Fruit fly (Drosophila melanogaster) whole organism, prepupa: ENCODE results near the gene Josd.
A peak's percentile ranks its signal among the peaks of the same experiment; 100 is the strongest.

Source experiments
- CG10631 ChIP-seq: fragments of 200-800 bp; sonication (Bioruptor generic); optimal IDR thresholded peaks from 2 replicates; lab custom pipeline; 2016; ENCODE audit warnings: missing biosample characterization, missing genetic modification characterization
- CG10669 ChIP-seq: fragments of 200-800 bp; sonication (Bioruptor generic); optimal IDR thresholded peaks from 3 replicates; lab custom pipeline; 2018; ENCODE audit warnings: missing biosample characterization, mild to moderate bottlenecking, missing genetic modification characterization, moderate library complexity
- CG11294 ChIP-seq: fragments of 200-800 bp; sonication (Bioruptor generic); IDR thresholded peaks from 2 replicates; pipeline ENCODE4 v1.3.6; 2022; ENCODE audit warnings: missing biosample characterization, missing genetic modification characterization
- CG11762 ChIP-seq: fragments of 200-800 bp; sonication (Bioruptor generic); optimal IDR thresholded peaks from 3 replicates; lab custom pipeline; 2016; ENCODE audit warnings: missing biosample characterization, missing genetic modification characterization; ENCODE audit not compliant: insufficient read depth
- CG11902 ChIP-seq: fragments of 200-800 bp; sonication (Bioruptor generic); optimal IDR thresholded peaks from 3 replicates; lab custom pipeline; 2016; ENCODE audit warnings: missing biosample characterization, missing genetic modification characterization
- CG1621 ChIP-seq: fragments of 200-800 bp; sonication (Bioruptor generic); optimal IDR thresholded peaks from 3 replicates; lab custom pipeline; 2018; ENCODE audit warnings: missing biosample characterization, mild to moderate bottlenecking, missing genetic modification characterization
- CG16779 ChIP-seq: fragments of 200-800 bp; sonication (Bioruptor generic); optimal IDR thresholded peaks from 3 replicates; lab custom pipeline; 2017; ENCODE audit warnings: missing biosample characterization, mild to moderate bottlenecking, missing genetic modification characterization
- CG3032 ChIP-seq: fragments of 200-800 bp; optimal IDR thresholded peaks from 2 replicates; lab custom pipeline; 2019; ENCODE audit warnings: missing biosample characterization, mild to moderate bottlenecking, missing genetic modification characterization, moderate library complexity
- CG31627 ChIP-seq: fragments of 200-800 bp; sonication (Bioruptor generic); optimal IDR thresholded peaks from 3 replicates; lab custom pipeline; 2016; ENCODE audit warnings: missing biosample characterization, missing genetic modification characterization
- CG32006 ChIP-seq: fragments of 200-800 bp; sonication (Bioruptor generic); optimal IDR thresholded peaks from 3 replicates; lab custom pipeline; 2017; ENCODE audit warnings: missing biosample characterization, mild to moderate bottlenecking, missing genetic modification characterization
- CG34406 ChIP-seq: fragments of 200-800 bp; sonication (Bioruptor generic); optimal IDR thresholded peaks from 3 replicates; lab custom pipeline; 2016; ENCODE audit warnings: missing biosample characterization, missing genetic modification characterization
- CG3919 ChIP-seq: fragments of 200-800 bp; sonication (Bioruptor generic); optimal IDR thresholded peaks from 3 replicates; lab custom pipeline; 2016; ENCODE audit warnings: missing biosample characterization, missing genetic modification characterization
- CG6163 ChIP-seq: fragments of 200-800 bp; sonication (Bioruptor generic); IDR thresholded peaks from 3 replicates; pipeline ENCODE4 v1.3.6; 2022; ENCODE audit warnings: missing biosample characterization, missing genetic modification characterization
- CG6276 ChIP-seq: fragments of 200-800 bp; sonication (Bioruptor generic); optimal IDR thresholded peaks from 2 replicates; lab custom pipeline; 2017; ENCODE audit warnings: missing biosample characterization, mild to moderate bottlenecking, missing genetic modification characterization
- CG6792 ChIP-seq: fragments of 200-800 bp; sonication (Bioruptor generic); optimal IDR thresholded peaks from 3 replicates; lab custom pipeline; 2016; ENCODE audit warnings: missing biosample characterization, missing genetic modification characterization
- CG6808 ChIP-seq: fragments of 200-800 bp; sonication (Bioruptor generic); optimal IDR thresholded peaks from 3 replicates; lab custom pipeline; 2017; ENCODE audit warnings: missing biosample characterization, missing genetic modification characterization, mild to moderate bottlenecking, moderate library complexity, missing genetic modification reagents
- CG7368 ChIP-seq: fragments of 200-800 bp; sonication (Bioruptor generic); optimal IDR thresholded peaks from 3 replicates; lab custom pipeline; 2016; ENCODE audit warnings: missing biosample characterization, missing genetic modification characterization
- CG8119 ChIP-seq: fragments of 200-800 bp; sonication (Bioruptor generic); IDR thresholded peaks from 3 replicates; pipeline ENCODE4 v1.3.6; 2022; ENCODE audit warnings: missing biosample characterization, missing genetic modification characterization
- CG8319 ChIP-seq: fragments of 200-800 bp; sonication (Bioruptor generic); optimal IDR thresholded peaks from 3 replicates; lab custom pipeline; 2016; ENCODE audit warnings: missing biosample characterization, missing genetic modification characterization
- CG8632 ChIP-seq: fragments of 200-800 bp; sonication (Bioruptor generic); optimal IDR thresholded peaks from 3 replicates; lab custom pipeline; 2016; ENCODE audit warnings: missing biosample characterization, missing genetic modification characterization
- CG9139 ChIP-seq: fragments of 200-800 bp; sonication (Bioruptor generic); optimal IDR thresholded peaks from 3 replicates; lab custom pipeline; 2017; ENCODE audit warnings: missing biosample characterization, mild to moderate bottlenecking, missing genetic modification characterization
- Eip75B ChIP-seq: fragments of 200-800 bp; sonication (Bioruptor generic); optimal IDR thresholded peaks from 3 replicates; lab custom pipeline; 2016; ENCODE audit warnings: missing biosample characterization, missing genetic modification characterization
- Eip78C ChIP-seq: fragments of 200-800 bp; sonication (Bioruptor generic); peaks from one replicate; lab custom pipeline; 2016; ENCODE audit warnings: missing biosample characterization, missing genetic modification characterization
- Ets21C ChIP-seq: fragments of 200-800 bp; sonication (Bioruptor generic); optimal IDR thresholded peaks from 3 replicates; lab custom pipeline; 2016; ENCODE audit warnings: missing biosample characterization, missing genetic modification characterization
- Ets96B ChIP-seq: fragments of 200-800 bp; optimal IDR thresholded peaks from 2 replicates; lab custom pipeline; 2019; ENCODE audit warnings: missing biosample characterization, mild to moderate bottlenecking, missing genetic modification characterization, moderate library complexity
- Gug ChIP-seq: fragments of 200-800 bp; sonication (Bioruptor generic); IDR thresholded peaks from 2 replicates; pipeline ENCODE4 v1.3.6; 2022; ENCODE audit warnings: missing biosample characterization, missing genetic modification characterization
- Hr38 ChIP-seq: sonication (Bioruptor generic); optimal IDR thresholded peaks from 2 replicates; lab custom pipeline; 2016; ENCODE audit warnings: missing biosample characterization, missing genetic modification characterization
- Hr39 ChIP-seq: fragments of 200-800 bp; sonication (Bioruptor generic); optimal IDR thresholded peaks from 2 replicates; lab custom pipeline; 2016; ENCODE audit warnings: missing biosample characterization, missing genetic modification characterization
- Hr4 ChIP-seq: fragments of 200-800 bp; sonication (Bioruptor generic); optimal IDR thresholded peaks from 3 replicates; lab custom pipeline; 2016; ENCODE audit warnings: missing biosample characterization, missing genetic modification characterization
- Lpt ChIP-seq: fragments of 200-800 bp; sonication (Bioruptor generic); optimal IDR thresholded peaks from 3 replicates; lab custom pipeline; 2016; ENCODE audit warnings: missing biosample characterization, missing genetic modification characterization
- Smox ChIP-seq: fragments of 200-800 bp; sonication (Bioruptor generic); optimal IDR thresholded peaks from 3 replicates; lab custom pipeline; 2016; ENCODE audit warnings: missing biosample characterization, missing genetic modification characterization
- Sox14 ChIP-seq: fragments of 200-800 bp; sonication (Bioruptor generic); optimal IDR thresholded peaks from 3 replicates; lab custom pipeline; 2016; ENCODE audit warnings: missing biosample characterization, missing genetic modification characterization
- Sox15 ChIP-seq: fragments of 200-800 bp; sonication (Bioruptor generic); optimal IDR thresholded peaks from 3 replicates; lab custom pipeline; 2016; ENCODE audit warnings: missing biosample characterization, missing genetic modification characterization
- cyc ChIP-seq: fragments of 200-800 bp; sonication (Bioruptor generic); optimal IDR thresholded peaks from 3 replicates; lab custom pipeline; 2016; ENCODE audit warnings: missing biosample characterization, missing genetic modification characterization
- dac ChIP-seq: fragments of 200-800 bp; sonication (Bioruptor generic); optimal IDR thresholded peaks from 2 replicates; lab custom pipeline; 2017; ENCODE audit warnings: missing biosample characterization, mild to moderate bottlenecking, missing genetic modification characterization
- dsx ChIP-seq: fragments of 200-800 bp; optimal IDR thresholded peaks from 3 replicates; lab custom pipeline; 2019; ENCODE audit warnings: missing biosample characterization, mild to moderate bottlenecking, missing genetic modification characterization, moderate library complexity; ENCODE audit not compliant: poor library complexity, severe bottlenecking
- eg ChIP-seq: fragments of 200-800 bp; sonication (Bioruptor generic); IDR thresholded peaks from 3 replicates; pipeline ENCODE4 v1.3.6; 2022; ENCODE audit warnings: missing biosample characterization, missing genetic modification characterization
- esn ChIP-seq: fragments of 200-800 bp; sonication (Bioruptor generic); optimal IDR thresholded peaks from 2 replicates; lab custom pipeline; 2016; ENCODE audit warnings: missing biosample characterization, mild to moderate bottlenecking, missing genetic modification characterization, moderate library complexity
- fd85E ChIP-seq: fragments of 200-800 bp; sonication (Bioruptor generic); optimal IDR thresholded peaks from 3 replicates; lab custom pipeline; 2016; ENCODE audit warnings: missing biosample characterization, missing genetic modification characterization
- fkh ChIP-seq: fragments of 200-800 bp; sonication (Bioruptor generic); optimal IDR thresholded peaks from 3 replicates; lab custom pipeline; 2017; ENCODE audit warnings: missing biosample characterization, mild to moderate bottlenecking, missing genetic modification characterization, moderate library complexity
- net ChIP-seq: fragments of 200-800 bp; sonication (Bioruptor generic); optimal IDR thresholded peaks from 3 replicates; lab custom pipeline; 2016; ENCODE audit warnings: missing biosample characterization, missing genetic modification characterization
- pdm3 ChIP-seq: fragments of 200-800 bp; sonication (Bioruptor generic); optimal IDR thresholded peaks from 3 replicates; lab custom pipeline; 2016; ENCODE audit warnings: missing biosample characterization, missing genetic modification characterization
- spab ChIP-seq: fragments of 200-800 bp; sonication (Bioruptor generic); optimal IDR thresholded peaks from 2 replicates; lab custom pipeline; 2017; ENCODE audit warnings: missing biosample characterization, mild to moderate bottlenecking, missing genetic modification characterization, missing genetic modification reagents
- svp ChIP-seq: fragments of 200-800 bp; sonication (Bioruptor generic); peaks from one replicate; lab custom pipeline; 2016; ENCODE audit warnings: missing biosample characterization, missing genetic modification characterization
- topi ChIP-seq: fragments of 200-800 bp; sonication (Bioruptor generic); optimal IDR thresholded peaks from 3 replicates; lab custom pipeline; 2016; ENCODE audit warnings: missing biosample characterization, missing genetic modification characterization
- vri ChIP-seq: fragments of 200-800 bp; sonication (Bioruptor generic); optimal IDR thresholded peaks from 3 replicates; lab custom pipeline; 2016; ENCODE audit warnings: missing biosample characterization, mild to moderate bottlenecking, missing genetic modification characterization

Gene Josd

DNA sequence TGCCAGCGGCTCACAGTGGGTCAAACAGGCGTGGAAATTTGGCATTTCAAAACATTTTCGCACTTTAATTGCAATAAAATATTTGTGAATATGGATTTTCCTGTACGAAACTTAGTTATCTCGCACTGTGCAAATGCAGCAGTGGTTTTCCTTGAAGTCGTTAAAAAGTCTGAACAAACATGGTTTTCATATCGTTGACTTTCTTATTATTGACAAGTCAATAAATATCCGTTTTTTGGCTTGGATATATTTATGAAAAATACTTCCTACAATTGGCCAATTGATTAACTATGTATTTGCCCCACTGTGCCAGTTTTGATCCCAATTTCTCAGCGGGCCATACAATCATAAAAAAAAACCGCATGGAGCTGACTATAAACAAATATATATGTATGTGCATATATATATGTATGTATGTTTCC lies 4.5 kb downstream of the Josd start (continued):
- TF ChIP-seq CG3919 = peak; percentile 93
- TF ChIP-seq esn (GFP tag; lab: Kevin White, UChicago) = peak; percentile 93
- TF ChIP-seq Gug (GFP tag; lab: Robert Waterston, UW) = peak; percentile 92
- peak; percentile 92 for TF ChIP-seq topi (GFP tag; lab: Kevin White, UChicago)
- TF ChIP-seq CG8319 (GFP tag; lab: Kevin White, UChicago) = peak; percentile 93
- TF ChIP-seq CG3032 (tag; lab: Kevin White, UChicago) = peak; percentile 80
- peak; percentile 94 for TF ChIP-seq CG8632 (GFP tag; lab: Kevin White, UChicago)
- peak; percentile 91 for TF ChIP-seq CG6163 (GFP tag; lab: Robert Waterston, UW)

- TF ChIP-seq CG6808 (GFP tag; lab: Kevin White, UChicago) (no peak), Smox (GFP tag; lab: Kevin White, UChicago) (no peak), Ets21C (GFP tag; lab: Kevin White, UChicago) (no peak), net (GFP tag; lab: Kevin White, UChicago) (no peak), CG3919 (no peak), CG7368 (GFP tag; lab: Kevin White, UChicago) (no peak)
Observed at dm6 chrX:6266092-6266491, 5.1 kb downstream of the Josd start.

- TF ChIP-seq CG16779 (tag; lab: Kevin White, UChicago) (no peak), CG32006 (GFP tag; lab: Kevin White, UChicago) (no peak), CG7368 (GFP tag; lab: Kevin White, UChicago) (peak; percentile 20), Eip75B (GFP tag; lab: Kevin White, UChicago) (peak; percentile 63), CG8319 (GFP tag; lab: Kevin White, UChicago) (peak; percentile 44), CG11902 (GFP tag; lab: Kevin White, UChicago) (peak; percentile 49), CG11294 (GFP tag; lab: Robert Waterston, UW) (peak; percentile 29; the same call in 1 of the 2 replicates), eg (GFP tag; lab: Robert Waterston, UW) (peak; percentile 81), CG31627 (GFP tag; lab: Kevin White, UChicago) (peak; percentile 74), pdm3 (no peak), dsx (GFP tag; lab: Kevin White, UChicago) (peak; percentile 51), dac (peak; percentile 10), topi (GFP tag; lab: Kevin White, UChicago) (peak; percentile 43), svp (GFP tag; lab: Kevin White, UChicago) (peak; percentile 71), CG10631 (GFP tag; lab: Kevin White, UChicago) (no peak), CG34406 (GFP tag; lab: Kevin White, UChicago) (peak; percentile 15), Hr4 (GFP tag; lab: Kevin White, UChicago) (peak; percentile 65), CG8632 (GFP tag; lab: Kevin White, UChicago) (no peak), fd85E (GFP tag; lab: Kevin White, UChicago) (no peak), CG6792 (peak; percentile 28), CG6276 (GFP tag; lab: Kevin White, UChicago) (no peak), Ets21C (GFP tag; lab: Kevin White, UChicago) (peak; percentile 48), CG6163 (GFP tag; lab: Robert Waterston, UW) (peak; percentile 68), CG1621 (tag; lab: Kevin White, UChicago) (no peak), fkh (GFP tag; lab: Kevin White, UChicago) (no peak), CG10669 (GFP tag; lab: Kevin White, UChicago) (no peak), CG8119 (peak; percentile 59), Eip78C (peak; percentile 85), Sox15 (GFP tag; lab: Kevin White, UChicago) (peak; percentile 52), vri (GFP tag; lab: Kevin White, UChicago) (peak; percentile 32), CG11762 (GFP tag; lab: Kevin White, UChicago) (peak; percentile 16), CG3919 (peak; percentile 41), Ets96B (tag; lab: Kevin White, UChicago) (peak; percentile 38), cyc (GFP tag; lab: Kevin White, UChicago) (peak; percentile 61), Hr38 (GFP tag; lab: Kevin White, UChicago) (no peak), Lpt (GFP tag; lab: Kevin White, UChicago) (no peak), spab (GFP tag; lab: Kevin White, UChicago) (no peak), Sox14 (peak; percentile 42), Gug (GFP tag; lab: Robert Waterston, UW) (peak; percentile 42; the same call in 1 of the 2 replicates), CG9139 (GFP tag; lab: Kevin White, UChicago) (no peak), Hr39 (GFP tag; lab: Kevin White, UChicago) (peak; percentile 70)
Observed at dm6 chrX:6267187-6267711, 6.3 kb downstream of the Josd start, which contains the start of gene schlank. schlank (minus strand) TSS chrX:6267228.
